Worm (Caenorhabditis elegans) whole organism, L3 larva: ENCODE measurements around the gene T21B6.3.

Experiments
- ZK546.5 ChIP-seq: sonication (generic microtip); optimal IDR thresholded peaks from 2 replicates; lab custom pipeline; 2017; ENCODE audit warnings: missing biosample characterization, missing genetic modification characterization
- aly-2 ChIP-seq: fragments of 150-350 bp; optimal IDR thresholded peaks from 2 replicates; lab custom pipeline; 2014; ENCODE audit warnings: missing biosample characterization, missing genetic modification characterization
- ceh-82 ChIP-seq: fragments of 150-350 bp; optimal IDR thresholded peaks from 2 replicates; lab custom pipeline; 2014; ENCODE audit warnings: missing biosample characterization, missing genetic modification characterization
- egl-27 ChIP-seq: sonication (generic microtip); optimal IDR thresholded peaks from 4 replicates; lab custom pipeline; 2017; ENCODE audit warnings: missing biosample characterization, missing genetic modification reagents, missing genetic modification characterization
- fos-1 ChIP-seq: fragments of 150-350 bp; optimal IDR thresholded peaks from 2 replicates; lab custom pipeline; 2014; ENCODE audit warnings: missing biosample characterization, missing genetic modification characterization
- hmg-11 ChIP-seq: sonication (generic microtip); optimal IDR thresholded peaks from 2 replicates; lab custom pipeline; 2016; ENCODE audit warnings: missing genetic modification characterization, missing compliant biosample characterization
- jun-1 ChIP-seq: fragments of 150-350 bp; optimal IDR thresholded peaks from 2 replicates; lab custom pipeline; 2014; ENCODE audit warnings: missing biosample characterization, missing genetic modification reagents, missing genetic modification characterization
- lin-15B ChIP-seq: fragments of 150-350 bp; optimal IDR thresholded peaks from 2 replicates; lab custom pipeline; 2014; ENCODE audit warnings: missing biosample characterization, missing genetic modification characterization
- mdl-1 ChIP-seq: fragments of 150-350 bp; optimal IDR thresholded peaks from 2 replicates; lab custom pipeline; 2014; ENCODE audit warnings: missing biosample characterization, missing genetic modification characterization
- nhr-77 ChIP-seq: fragments of 150-350 bp; optimal IDR thresholded peaks from 2 replicates; lab custom pipeline; 2014; ENCODE audit warnings: missing biosample characterization, missing genetic modification characterization
- pha-4 ChIP-seq: fragments of 150-350 bp; optimal IDR thresholded peaks from 2 replicates; lab custom pipeline; 2014; ENCODE audit warnings: missing biosample characterization, missing genetic modification reagents, missing genetic modification characterization
- snpc-4 ChIP-seq: fragments of 150-350 bp; optimal IDR thresholded peaks from 2 replicates; lab custom pipeline; 2014; ENCODE audit warnings: missing biosample characterization, missing genetic modification characterization
- tbx-2 ChIP-seq: sonication (generic microtip); optimal IDR thresholded peaks from 2 replicates; lab custom pipeline; 2016; ENCODE audit warnings: mild to moderate bottlenecking, missing genetic modification characterization, missing compliant biosample characterization
- zag-1 ChIP-seq: fragments of 150-350 bp; optimal IDR thresholded peaks from 2 replicates; lab custom pipeline; 2014; ENCODE audit warnings: missing biosample characterization, missing genetic modification characterization

ce11 chrX:10989286-10989685, 40.5 kb upstream of the T21B6.3 start:
- TF ChIP-seq zag-1 (tag; lab: Kevin White, UChicago) (no peak), jun-1 (tag; lab: Kevin White, UChicago) (no peak), tbx-2 (tag; lab: Kevin White, UChicago) (no peak), lin-15B (tag; lab: Kevin White, UChicago) (no peak), nhr-77 (no peak), fos-1 (tag; lab: Kevin White, UChicago) (no peak), aly-2 (tag; lab: Kevin White, UChicago) (no peak), ceh-82 (tag; lab: Kevin White, UChicago) (no peak), hmg-11 (tag; lab: Kevin White, UChicago) (no peak), ZK546.5 (tag; lab: Kevin White, UChicago) (no peak), egl-27 (no peak), snpc-4 (tag; lab: Kevin White, UChicago) (no peak), mdl-1 (no peak), pha-4 (tag; lab: Kevin White, UChicago) (no peak)
